Fruit fly (Drosophila melanogaster): Measurements from ENCODE around the gene TTLL1B.

The TTLL1B gene

DNA sequence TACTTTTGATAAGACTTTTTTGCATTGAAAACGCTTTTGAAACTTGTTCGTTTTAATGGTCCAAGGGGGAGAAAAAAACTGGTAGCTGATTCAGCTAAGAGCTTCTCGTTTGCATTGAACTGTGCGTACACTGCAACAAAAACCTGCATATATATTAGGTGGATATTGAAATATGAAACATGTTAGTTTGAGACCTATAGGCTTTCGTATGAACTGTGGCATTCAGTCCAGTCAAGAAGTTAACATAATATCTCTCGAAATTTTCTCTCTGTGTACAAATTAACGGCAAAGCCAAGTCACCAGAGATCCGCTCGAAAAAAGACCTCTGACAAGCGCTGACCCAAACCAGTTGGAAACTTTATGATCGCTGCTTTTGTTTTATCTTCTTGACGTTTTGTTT, 50.0 kb downstream of the TTLL1B start (continued):
- TF ChIP-seq Mad (GFP tag; optimal IDR thresholded peaks at IDR 0.05) (peak; percentile 86), Chrac-16 (GFP tag; optimal IDR thresholded peaks at IDR 0.05) (peak; percentile 73), sisA (GFP tag; IDR thresholded peaks at IDR 0.05) (peak; percentile 91), vnd (GFP tag; IDR thresholded peaks at IDR 0.05; ENCODE audit: partially characterized antibody) (no peak), sna (GFP tag; IDR thresholded peaks at IDR 0.05; ENCODE audit: partially characterized antibody) (no peak), row (GFP tag; IDR thresholded peaks at IDR 0.05) (peak; percentile 84), kni (GFP tag; optimal IDR thresholded peaks at IDR 0.05) (peak; percentile 6), CG4404 (GFP tag; IDR thresholded peaks at IDR 0.05) (0 out of 2 replicates have a peak, but pooled peaks have one; percentile 38), en (GFP tag; optimal IDR thresholded peaks at IDR 0.05) (peak; percentile 67), CG32767 (GFP tag; IDR thresholded peaks at IDR 0.05) (peak; percentile 71), gro (GFP tag; optimal IDR thresholded peaks at IDR 0.05) (peak; percentile 86), CG7839 (tag; optimal IDR thresholded peaks at IDR 0.05) (peak; percentile 88), CG2889 (GFP tag; IDR thresholded peaks at IDR 0.05) (peak; percentile 73; the same call in 2 of the 3 replicates), gce (GFP tag; IDR thresholded peaks at IDR 0.05) (peak; percentile 78; the same call in 2 of the 3 replicates), unc-4 (GFP tag; IDR thresholded peaks at IDR 0.05; ENCODE audit: partially characterized antibody) (no peak), CG13123 (GFP tag; optimal IDR thresholded peaks at IDR 0.05) (peak; percentile 58), dmrt99B (tag; optimal IDR thresholded peaks at IDR 0.05) (peak; percentile 88), usp (GFP tag; optimal IDR thresholded peaks at IDR 0.05) (no peak), CG15073 (GFP tag; optimal IDR thresholded peaks at IDR 0.05) (no peak), stc (GFP tag; IDR thresholded peaks at IDR 0.05) (peak; percentile 84), CG14860 (GFP tag; IDR thresholded peaks at IDR 0.05; ENCODE audit: partially characterized antibody) (no peak), Rx (GFP tag; IDR thresholded peaks at IDR 0.05) (peak; percentile 81), Sox100B (GFP tag; optimal IDR thresholded peaks at IDR 0.05) (peak; percentile 76), Nf-YB (GFP tag; optimal IDR thresholded peaks at IDR 0.05) (peak; percentile 57), CG12659 (GFP tag; optimal IDR thresholded peaks at IDR 0.05) (peak; percentile 87), gcm (GFP tag; optimal IDR thresholded peaks at IDR 0.05) (peak; percentile 58), CG11560 (tag; IDR thresholded peaks at IDR 0.05) (0 out of 3 replicates have a peak, but pooled peaks have one; percentile 36), cad (GFP tag; optimal IDR thresholded peaks at IDR 0.05) (no peak), HmgZ (tag; optimal IDR thresholded peaks at IDR 0.05) (peak; percentile 76), CG6175 (GFP tag; IDR thresholded peaks at IDR 0.05) (peak; percentile 75; the same call in 1 of the 3 replicates), CG15514 (GFP tag; optimal IDR thresholded peaks at IDR 0.05) (peak; percentile 73), Oaz (GFP tag; IDR thresholded peaks at IDR 0.05) (peak; percentile 87), Drgx (GFP tag; IDR thresholded peaks at IDR 0.05) (peak; percentile 81), onecut (GFP tag; IDR thresholded peaks at IDR 0.05) (peak; percentile 83), kah (GFP tag; optimal IDR thresholded peaks at IDR 0.05) (peak; percentile 67), bowl (GFP tag; IDR thresholded peaks at IDR 0.05) (peak; percentile 80), so (GFP tag; IDR thresholded peaks at IDR 0.05) (peak; percentile 89), Camta (GFP tag; optimal IDR thresholded peaks at IDR 0.05) (peak; percentile 66), CG11093 (GFP tag; IDR thresholded peaks at IDR 0.05) (peak; percentile 78; the same call in 2 of the 3 replicates), CG13624 (GFP tag; optimal IDR thresholded peaks at IDR 0.05) (peak; percentile 87), Dfd (GFP tag; optimal IDR thresholded peaks at IDR 0.05) (no peak), jing (GFP tag; optimal IDR thresholded peaks at IDR 0.05) (peak; percentile 72), CG15479 (GFP tag; optimal IDR thresholded peaks at IDR 0.05) (no peak), dan (GFP tag; IDR thresholded peaks at IDR 0.05) (no peak), CG12104 (GFP tag; optimal IDR thresholded peaks at IDR 0.05) (peak; percentile 80), CG18599 (GFP tag; optimal IDR thresholded peaks at IDR 0.05) (peak; percentile 81), grau (tag; optimal IDR thresholded peaks at IDR 0.05) (peak; percentile 85), ems (GFP tag; optimal IDR thresholded peaks at IDR 0.05) (peak; percentile 78), CG15011 (GFP tag; optimal IDR thresholded peaks at IDR 0.05) (peak; percentile 65), Sox102F (GFP tag; optimal IDR thresholded peaks at IDR 0.05) (peak; percentile 89), CG16813 (GFP tag; IDR thresholded peaks at IDR 0.05; ENCODE audit: partially characterized antibody) (no peak)

Data from whole organism, embryonic.